Worm (Caenorhabditis elegans): ENCODE measurements around the gene T04A6.1.

The T04A6.1 gene

ce11 chrIII:7648841-7649240, 32.5 kb downstream of the T04A6.1 start:
- TF ChIP-seq nhr-23 (tag; optimal IDR thresholded peaks at IDR 0.05) (no peak), aly-2 (tag; optimal IDR thresholded peaks at IDR 0.05) (no peak), mdl-1 (tag; optimal IDR thresholded peaks at IDR 0.05) (no peak), snpc-4 (tag; optimal IDR thresholded peaks at IDR 0.05) (no peak), lsy-12 (tag; optimal IDR thresholded peaks at IDR 0.05) (no peak), ztf-11 (tag; optimal IDR thresholded peaks at IDR 0.05) (no peak)

ce11 chrIII:7655498-7655897, 39.2 kb downstream of the T04A6.1 start:
- TF ChIP-seq pqm-1 (tag; optimal IDR thresholded peaks at IDR 0.05) (no peak), lin-39 (tag; optimal IDR thresholded peaks at IDR 0.05) (no peak), nhr-76 (tag; optimal IDR thresholded peaks at IDR 0.05) (no peak), aly-2 (tag; optimal IDR thresholded peaks at IDR 0.05) (no peak), nfya-1 (tag; optimal IDR thresholded peaks at IDR 0.05; ENCODE audit: insufficient read depth) (no peak), nhr-67 (tag; optimal IDR thresholded peaks at IDR 0.05) (no peak), ztf-4 (tag; optimal IDR thresholded peaks at IDR 0.05) (no peak), nhr-237 (tag; optimal IDR thresholded peaks at IDR 0.05) (no peak), jun-1 (tag; optimal IDR thresholded peaks at IDR 0.05) (no peak), R02D3.7 (tag; optimal IDR thresholded peaks at IDR 0.05) (no peak), egl-5 (tag; optimal IDR thresholded peaks at IDR 0.05) (no peak), ceh-28 (tag; optimal IDR thresholded peaks at IDR 0.05) (no peak), sea-2 (GFP tag; optimal IDR thresholded peaks at IDR 0.05) (no peak), nhr-23 (tag; optimal IDR thresholded peaks at IDR 0.05) (no peak), ZK546.5 (tag; optimal IDR thresholded peaks at IDR 0.05) (no peak), ceh-16 (tag; optimal IDR thresholded peaks at IDR 0.05) (no peak)

ce11 chrIII:7655932-7656331, 39.6 kb downstream of the T04A6.1 start, which contains the start of gene baz-2:
Gene baz-2 (minus strand): TSS chrIII:7656032.
- TF ChIP-seq ama-1 (optimal IDR thresholded peaks at IDR 0.05) (no peak), fkh-2 (tag; optimal IDR thresholded peaks at IDR 0.05) (no peak), nhr-25 (tag; optimal IDR thresholded peaks at IDR 0.05) (no peak), R02D3.7 (tag; optimal IDR thresholded peaks at IDR 0.05) (no peak), fos-1 (tag; optimal IDR thresholded peaks at IDR 0.05) (no peak), hmg-11 (tag; optimal IDR thresholded peaks at IDR 0.05) (no peak), fkh-10 (GFP tag; optimal IDR thresholded peaks at IDR 0.05) (no peak), lin-39 (tag; optimal IDR thresholded peaks at IDR 0.05) (no peak), nhr-237 (tag; optimal IDR thresholded peaks at IDR 0.05) (no peak), mml-1 (tag; optimal IDR thresholded peaks at IDR 0.05) (no peak), ZK546.5 (tag; optimal IDR thresholded peaks at IDR 0.05) (no peak), mdl-1 (tag; optimal IDR thresholded peaks at IDR 0.05) (no peak), jun-1 (tag; optimal IDR thresholded peaks at IDR 0.05) (no peak), zag-1 (tag; optimal IDR thresholded peaks at IDR 0.05) (no peak), ztf-11 (tag; optimal IDR thresholded peaks at IDR 0.05) (no peak), pha-4 (tag; optimal IDR thresholded peaks at IDR 0.05) (no peak), eor-1 (tag; optimal IDR thresholded peaks at IDR 0.05) (no peak), aly-2 (tag; optimal IDR thresholded peaks at IDR 0.05) (no peak)

ce11 chrIII:7656474-7656873, 40.1 kb downstream of the T04A6.1 start, which contains the start of gene ZK783.7:
Gene ZK783.7 (plus strand): TSS chrIII:7656719.
- TF ChIP-seq nhr-67 (tag; optimal IDR thresholded peaks at IDR 0.05) (no peak), nhr-76 (tag; optimal IDR thresholded peaks at IDR 0.05) (no peak), nhr-43 (tag; optimal IDR thresholded peaks at IDR 0.05; ENCODE audit: poor library complexity, severe bottlenecking) (no peak), ceh-28 (tag; optimal IDR thresholded peaks at IDR 0.05) (no peak), unc-39 (tag; optimal IDR thresholded peaks at IDR 0.05) (no peak), snpc-4 (tag; optimal IDR thresholded peaks at IDR 0.05) (no peak)

ce11 chrIII:7659440-7659839, 43.1 kb downstream of the T04A6.1 start:
- TF ChIP-seq nhr-237 (tag; optimal IDR thresholded peaks at IDR 0.05) (no peak), snpc-4 (tag; optimal IDR thresholded peaks at IDR 0.05) (peak; percentile 69), fkh-10 (GFP tag; optimal IDR thresholded peaks at IDR 0.05) (no peak), ceh-9 (tag; optimal IDR thresholded peaks at IDR 0.05) (no peak), R02D3.7 (tag; optimal IDR thresholded peaks at IDR 0.05) (no peak), sea-2 (GFP tag; optimal IDR thresholded peaks at IDR 0.05) (no peak), ceh-82 (tag; optimal IDR thresholded peaks at IDR 0.05) (no peak), elt-1 (tag; optimal IDR thresholded peaks at IDR 0.05) (no peak), pqm-1 (tag; optimal IDR thresholded peaks at IDR 0.05) (no peak), nhr-25 (tag; optimal IDR thresholded peaks at IDR 0.05) (no peak), fkh-2 (tag; optimal IDR thresholded peaks at IDR 0.05) (no peak), mdl-1 (tag; optimal IDR thresholded peaks at IDR 0.05) (no peak), nhr-43 (tag; optimal IDR thresholded peaks at IDR 0.05; ENCODE audit: poor library complexity, severe bottlenecking) (no peak), egl-5 (tag; optimal IDR thresholded peaks at IDR 0.05) (peak; percentile 53), nhr-23 (tag; optimal IDR thresholded peaks at IDR 0.05) (no peak), unc-39 (tag; optimal IDR thresholded peaks at IDR 0.05) (no peak), egl-27 (tag; optimal IDR thresholded peaks at IDR 0.05) (no peak), nhr-67 (tag; optimal IDR thresholded peaks at IDR 0.05) (no peak), elt-3 (tag; optimal IDR thresholded peaks at IDR 0.05) (no peak), nfya-1 (tag; optimal IDR thresholded peaks at IDR 0.05; ENCODE audit: insufficient read depth) (peak; percentile 71), lin-15B (tag; optimal IDR thresholded peaks at IDR 0.05) (peak; percentile 19), lsy-12 (tag; optimal IDR thresholded peaks at IDR 0.05) (no peak), nhr-12 (tag; optimal IDR thresholded peaks at IDR 0.05) (no peak), ztf-4 (tag; optimal IDR thresholded peaks at IDR 0.05) (no peak), tbx-2 (tag; optimal IDR thresholded peaks at IDR 0.05) (no peak), eor-1 (tag; optimal IDR thresholded peaks at IDR 0.05) (no peak), unc-62 (GFP tag; optimal IDR thresholded peaks at IDR 0.05) (peak; percentile 15), lin-39 (tag; optimal IDR thresholded peaks at IDR 0.05) (peak; percentile 92), ZK546.5 (tag; optimal IDR thresholded peaks at IDR 0.05) (no peak), nhr-77 (tag; optimal IDR thresholded peaks at IDR 0.05) (no peak)

All from whole organism, L3 larva.